Fruit fly (Drosophila melanogaster): ENCODE data around the gene Obp28a.

Gene Obp28a

dm6 chr2L:7529931-7530330 lies 32.8 kb upstream of the Obp28a start:
- TF ChIP-seq CG32121 (GFP tag; IDR thresholded peaks at IDR 0.05) = no peak
- no peak for TF ChIP-seq D1 (tag; optimal IDR thresholded peaks at IDR 0.05)
- TF ChIP-seq Pif1A (GFP tag; optimal IDR thresholded peaks at IDR 0.05) = no peak
- TF ChIP-seq Ets98B (GFP tag; IDR thresholded peaks at IDR 0.05) = no peak
- TF ChIP-seq Snoo (tag; optimal IDR thresholded peaks at IDR 0.05) = no peak

DNA sequence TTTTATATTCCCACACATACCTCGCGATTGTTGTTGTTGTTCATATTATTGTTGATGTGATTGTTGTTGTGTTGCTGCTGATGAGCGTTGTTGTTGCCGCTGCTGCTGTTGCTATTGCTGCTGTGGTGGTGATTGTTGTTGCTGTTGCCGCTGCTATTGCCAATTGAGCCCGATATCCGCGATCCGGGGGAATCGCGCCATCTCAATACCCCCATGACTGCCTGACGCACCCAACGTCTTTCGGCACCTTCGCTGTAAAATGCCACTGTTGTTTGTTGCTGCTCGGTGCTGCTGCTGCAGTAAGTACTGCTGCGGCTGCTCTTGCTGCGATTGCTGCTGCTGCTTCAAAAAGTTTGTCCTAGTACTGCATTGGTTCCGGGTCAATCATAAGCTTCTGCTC lies 32.0 kb upstream of the Obp28a start:
- TF ChIP-seq CG17806 (tag; optimal IDR thresholded peaks at IDR 0.05) (no peak), CG10348 (GFP tag; IDR thresholded peaks at IDR 0.05) (no peak), Pif1B (GFP tag; optimal IDR thresholded peaks at IDR 0.05) (no peak), CG9948 (tag; optimal IDR thresholded peaks at IDR 0.05) (no peak), CG4496 (GFP tag; IDR thresholded peaks at IDR 0.05) (no peak), CG32121 (GFP tag; IDR thresholded peaks at IDR 0.05) (no peak), CG13204 (GFP tag; optimal IDR thresholded peaks at IDR 0.05) (no peak), rn (GFP tag; IDR thresholded peaks at IDR 0.05) (no peak), CG14655 (GFP tag; optimal IDR thresholded peaks at IDR 0.05) (no peak), CG34367 (tag; optimal IDR thresholded peaks at IDR 0.05) (no peak), D1 (tag; optimal IDR thresholded peaks at IDR 0.05) (no peak), Pif1A (GFP tag; optimal IDR thresholded peaks at IDR 0.05) (no peak), EcR (GFP tag; optimal IDR thresholded peaks at IDR 0.05) (no peak), CG15710 (tag; optimal IDR thresholded peaks at IDR 0.05) (no peak), Snoo (tag; optimal IDR thresholded peaks at IDR 0.05) (no peak), gl (tag; optimal IDR thresholded peaks at IDR 0.05) (no peak), CG8159 (tag; optimal IDR thresholded peaks at IDR 0.05) (no peak)

- TF ChIP-seq CG15710 (tag; optimal IDR thresholded peaks at IDR 0.05) (no peak), CG12605 (GFP tag; IDR thresholded peaks at IDR 0.05) (no peak), rn (GFP tag; IDR thresholded peaks at IDR 0.05) (no peak), EcR (GFP tag; optimal IDR thresholded peaks at IDR 0.05) (no peak), CG9948 (tag; optimal IDR thresholded peaks at IDR 0.05) (no peak), CG4496 (GFP tag; IDR thresholded peaks at IDR 0.05) (no peak), CG13204 (GFP tag; optimal IDR thresholded peaks at IDR 0.05) (no peak), Pif1B (GFP tag; optimal IDR thresholded peaks at IDR 0.05) (no peak), gl (tag; optimal IDR thresholded peaks at IDR 0.05) (no peak), CG8301 (tag; optimal IDR thresholded peaks at IDR 0.05) (no peak), Ets98B (GFP tag; IDR thresholded peaks at IDR 0.05) (no peak), CG8159 (tag; optimal IDR thresholded peaks at IDR 0.05) (no peak), CG34367 (tag; optimal IDR thresholded peaks at IDR 0.05) (no peak), CG14655 (GFP tag; optimal IDR thresholded peaks at IDR 0.05) (no peak), Pif1A (GFP tag; optimal IDR thresholded peaks at IDR 0.05) (no peak), Snoo (tag; optimal IDR thresholded peaks at IDR 0.05) (no peak), CG32121 (GFP tag; IDR thresholded peaks at IDR 0.05) (no peak)
Observed at dm6 chr2L:7528122-7528746, 31.1 kb upstream of the Obp28a start.

- TF ChIP-seq rn (GFP tag; IDR thresholded peaks at IDR 0.05) (no peak), Pif1A (GFP tag; optimal IDR thresholded peaks at IDR 0.05) (peak; percentile 15), CG13204 (GFP tag; optimal IDR thresholded peaks at IDR 0.05) (no peak), EcR (GFP tag; optimal IDR thresholded peaks at IDR 0.05) (peak; percentile 83), Ets98B (GFP tag; IDR thresholded peaks at IDR 0.05) (no peak), CG12605 (GFP tag; IDR thresholded peaks at IDR 0.05) (no peak), gl (tag; optimal IDR thresholded peaks at IDR 0.05) (no peak)
Observed at dm6 chr2L:7526915-7527534, 29.9 kb upstream of the Obp28a start.

- TF ChIP-seq Snoo (tag; optimal IDR thresholded peaks at IDR 0.05) (no peak), CG12605 (GFP tag; IDR thresholded peaks at IDR 0.05) (no peak), CG8159 (tag; optimal IDR thresholded peaks at IDR 0.05) (no peak), CG10348 (GFP tag; IDR thresholded peaks at IDR 0.05) (no peak), D1 (tag; optimal IDR thresholded peaks at IDR 0.05) (no peak), EcR (GFP tag; optimal IDR thresholded peaks at IDR 0.05) (no peak), CG34367 (tag; optimal IDR thresholded peaks at IDR 0.05) (no peak), CG17806 (tag; optimal IDR thresholded peaks at IDR 0.05) (no peak), Pif1B (GFP tag; optimal IDR thresholded peaks at IDR 0.05) (no peak), CG4496 (GFP tag; IDR thresholded peaks at IDR 0.05) (no peak), CG8301 (tag; optimal IDR thresholded peaks at IDR 0.05) (no peak), CG15710 (tag; optimal IDR thresholded peaks at IDR 0.05) (no peak), rn (GFP tag; IDR thresholded peaks at IDR 0.05) (no peak), CG14655 (GFP tag; optimal IDR thresholded peaks at IDR 0.05) (no peak), gl (tag; optimal IDR thresholded peaks at IDR 0.05) (no peak), Pif1A (GFP tag; optimal IDR thresholded peaks at IDR 0.05) (no peak)
Observed at dm6 chr2L:7526129-7526528, 29.0 kb upstream of the Obp28a start.

- TF ChIP-seq gl (tag; optimal IDR thresholded peaks at IDR 0.05) (no peak), EcR (GFP tag; optimal IDR thresholded peaks at IDR 0.05) (no peak), Pif1A (GFP tag; optimal IDR thresholded peaks at IDR 0.05) (no peak), CG8301 (tag; optimal IDR thresholded peaks at IDR 0.05) (no peak), CG14655 (GFP tag; optimal IDR thresholded peaks at IDR 0.05) (no peak), CG15710 (tag; optimal IDR thresholded peaks at IDR 0.05) (no peak), CG4496 (GFP tag; IDR thresholded peaks at IDR 0.05) (no peak), CG9948 (tag; optimal IDR thresholded peaks at IDR 0.05) (no peak), Snoo (tag; optimal IDR thresholded peaks at IDR 0.05) (no peak), CG8159 (tag; optimal IDR thresholded peaks at IDR 0.05) (no peak), Pif1B (GFP tag; optimal IDR thresholded peaks at IDR 0.05) (no peak), D1 (tag; optimal IDR thresholded peaks at IDR 0.05) (no peak), fd96Ca (GFP tag; IDR thresholded peaks at IDR 0.05) (no peak), CG12605 (GFP tag; IDR thresholded peaks at IDR 0.05) (no peak), CG10348 (GFP tag; IDR thresholded peaks at IDR 0.05) (no peak), rn (GFP tag; IDR thresholded peaks at IDR 0.05) (no peak), CG17806 (tag; optimal IDR thresholded peaks at IDR 0.05) (no peak), CG13204 (GFP tag; optimal IDR thresholded peaks at IDR 0.05) (no peak), CG32121 (GFP tag; IDR thresholded peaks at IDR 0.05) (no peak)
Observed at dm6 chr2L:7525123-7525874, 28.1 kb upstream of the Obp28a start.

All from whole organism, pupa.